Worm (Caenorhabditis elegans) whole organism, young adult: ENCODE data around the gene F14H8.5.
A peak's percentile ranks its signal among the peaks of the same experiment; 100 is the strongest.
"Not testable (repeated sequence)": the region's sequence is repeated elsewhere in the genome, so short reads cannot be mapped to it uniquely, and the experiment has no call there.

Experiments
- B0035.1 ChIP-seq: sonication (generic microtip); optimal IDR thresholded peaks from 2 replicates; lab custom pipeline; 2016; ENCODE audit warnings: missing genetic modification characterization, mild to moderate bottlenecking, missing compliant biosample characterization, missing genotype, missing genetic modification reagents
- D2030.7 ChIP-seq: fragments of 200-800 bp; sonication (Bioruptor generic); IDR thresholded peaks from 2 replicates; pipeline ENCODE4 v1.3.6; 2022; ENCODE audit warnings: missing genetic modification reagents, missing genetic modification characterization, missing compliant biosample characterization
- F10E7.11 ChIP-seq: sonication (generic microtip); optimal IDR thresholded peaks from 2 replicates; lab custom pipeline; 2017; ENCODE audit warnings: mild to moderate bottlenecking, missing genetic modification characterization, moderate library complexity, missing compliant biosample characterization
- Y53F4B.3 ChIP-seq: fragments of 200-800 bp; sonication (Bioruptor generic); IDR thresholded peaks from 2 replicates; pipeline ENCODE4 v1.3.6; 2022; ENCODE audit warnings: missing genetic modification reagents, missing genetic modification characterization, missing compliant biosample characterization
- Y56A3A.18 ChIP-seq: fragments of 200-800 bp; sonication (Bioruptor generic); IDR thresholded peaks from 2 replicates; pipeline ENCODE4 v1.3.6; 2022; ENCODE audit warnings: missing genetic modification reagents, missing genetic modification characterization, missing compliant biosample characterization
- Y79H2A.3 ChIP-seq: fragments of 200-800 bp; sonication (Bioruptor generic); conservative IDR thresholded peaks from 2 replicates; pipeline ENCODE4 v1.3.6; 2022; ENCODE audit warnings: missing genetic modification reagents, missing genetic modification characterization, missing compliant biosample characterization
- akir-1 ChIP-seq: fragments of 200-800 bp; sonication (Bioruptor generic); optimal IDR thresholded peaks from 2 replicates; lab custom pipeline; 2018; ENCODE audit warnings: mild to moderate bottlenecking, missing genetic modification characterization, moderate library complexity, missing compliant biosample characterization
- athp-1 ChIP-seq: sonication (generic microtip); optimal IDR thresholded peaks from 2 replicates; lab custom pipeline; 2017; ENCODE audit warnings: mild to moderate bottlenecking, missing genetic modification characterization, missing compliant biosample characterization
- attf-5 ChIP-seq: fragments of 200-800 bp; sonication (Bioruptor generic); optimal IDR thresholded peaks from 2 replicates; lab custom pipeline; 2018; ENCODE audit warnings: mild to moderate bottlenecking, missing genetic modification characterization, missing compliant biosample characterization
- attf-6 ChIP-seq: fragments of 200-800 bp; sonication (Bioruptor generic); IDR thresholded peaks from 2 replicates; pipeline ENCODE4 v1.3.6; 2022; ENCODE audit warnings: missing genetic modification reagents, missing genetic modification characterization, missing compliant biosample characterization
- cebp-2 ChIP-seq: fragments of 200-800 bp; sonication (Bioruptor generic); IDR thresholded peaks from 2 replicates; pipeline ENCODE4 v1.3.6; 2022; ENCODE audit warnings: missing genetic modification characterization, missing compliant biosample characterization
- ceh-40 ChIP-seq: fragments of 200-800 bp; sonication (Bioruptor generic); IDR thresholded peaks from 2 replicates; pipeline ENCODE4 v1.3.6; 2022; ENCODE audit warnings: missing genetic modification characterization, missing compliant biosample characterization
- ceh-79 ChIP-seq: sonication (generic microtip); optimal IDR thresholded peaks from 2 replicates; lab custom pipeline; 2017; ENCODE audit warnings: mild to moderate bottlenecking, missing genetic modification characterization, missing compliant biosample characterization
- chd-7 ChIP-seq: sonication (generic microtip); optimal IDR thresholded peaks from 2 replicates; lab custom pipeline; 2016; ENCODE audit warnings: mild to moderate bottlenecking, missing genetic modification characterization, moderate library complexity, missing compliant biosample characterization
- die-1 ChIP-seq: sonication (generic microtip); optimal IDR thresholded peaks from 2 replicates; lab custom pipeline; 2016; ENCODE audit warnings: missing genotype, mild to moderate bottlenecking, missing genetic modification characterization, missing compliant biosample characterization
- gei-17 ChIP-seq: fragments of 200-800 bp; sonication (Bioruptor generic); optimal IDR thresholded peaks from 2 replicates; lab custom pipeline; 2018; ENCODE audit warnings: mild to moderate bottlenecking, missing genetic modification characterization, missing compliant biosample characterization
- him-1 ChIP-seq: sonication (generic microtip); optimal IDR thresholded peaks from 2 replicates; lab custom pipeline; 2016; ENCODE audit warnings: missing genotype, missing genetic modification reagents, missing genetic modification characterization, missing compliant biosample characterization
- hmg-1.2 ChIP-seq: fragments of 200-800 bp; sonication (Bioruptor generic); IDR thresholded peaks from 2 replicates; pipeline ENCODE4 v1.3.6; 2022; ENCODE audit warnings: missing genetic modification reagents, missing genetic modification characterization, missing compliant biosample characterization
- hrde-1 ChIP-seq: sonication (generic microtip); optimal IDR thresholded peaks from 2 replicates; lab custom pipeline; 2016; ENCODE audit warnings: missing genetic modification characterization, mild to moderate bottlenecking, missing compliant biosample characterization, moderate library complexity, missing genotype, missing genetic modification reagents, borderline replicate concordance
- lag-1 ChIP-seq: fragments of 200-800 bp; sonication (Bioruptor generic); IDR thresholded peaks from 2 replicates; pipeline ENCODE4 v1.3.6; 2022; ENCODE audit warnings: missing genetic modification reagents, missing genetic modification characterization, missing compliant biosample characterization
- lin-54 ChIP-seq: fragments of 200-800 bp; sonication (Bioruptor generic); optimal IDR thresholded peaks from 2 replicates; lab custom pipeline; 2018; ENCODE audit warnings: mild to moderate bottlenecking, missing genetic modification characterization, missing compliant biosample characterization
- lir-1 ChIP-seq: fragments of 200-800 bp; sonication (Bioruptor generic); conservative IDR thresholded peaks from 2 replicates; pipeline ENCODE4 v1.3.6; 2022; ENCODE audit warnings: missing genetic modification reagents, missing genetic modification characterization, missing compliant biosample characterization
- lsl-1 ChIP-seq: fragments of 200-800 bp; sonication (Bioruptor generic); optimal IDR thresholded peaks from 2 replicates; lab custom pipeline; 2018; ENCODE audit warnings: mild to moderate bottlenecking, missing genetic modification characterization, moderate library complexity, missing compliant biosample characterization
- lsy-27 ChIP-seq: sonication (generic microtip); optimal IDR thresholded peaks from 2 replicates; lab custom pipeline; 2017; ENCODE audit warnings: missing genetic modification characterization, mild to moderate bottlenecking, missing compliant biosample characterization, antibody characterized with exemption, missing genotype, borderline replicate concordance; ENCODE audit not compliant: insufficient read depth
- madf-10 ChIP-seq: sonication (generic microtip); optimal IDR thresholded peaks from 2 replicates; lab custom pipeline; 2016; ENCODE audit warnings: mild to moderate bottlenecking, missing genetic modification characterization, missing compliant biosample characterization
- mcd-1 ChIP-seq: fragments of 200-800 bp; sonication (Bioruptor generic); IDR thresholded peaks from 2 replicates; pipeline ENCODE4 v1.3.6; 2022; ENCODE audit warnings: missing genetic modification reagents, missing genetic modification characterization, missing compliant biosample characterization
- mes-4 ChIP-seq: sonication (generic microtip); optimal IDR thresholded peaks from 2 replicates; lab custom pipeline; 2016; ENCODE audit warnings: missing genotype, missing genetic modification characterization, missing compliant biosample characterization
- nhr-120 ChIP-seq: fragments of 200-800 bp; sonication (Bioruptor generic); IDR thresholded peaks from 2 replicates; pipeline ENCODE4 v1.3.6; 2022; ENCODE audit warnings: missing genetic modification characterization, missing compliant biosample characterization
- pbrm-1 ChIP-seq: fragments of 200-800 bp; sonication (Bioruptor generic); IDR thresholded peaks from 2 replicates; pipeline ENCODE4 v1.3.6; 2022; ENCODE audit warnings: missing genetic modification reagents, missing genetic modification characterization, missing compliant biosample characterization
- snpc-1.3 ChIP-seq: sonication (generic microtip); optimal IDR thresholded peaks from 2 replicates; lab custom pipeline; 2017; ENCODE audit warnings: missing genetic modification characterization, mild to moderate bottlenecking, missing compliant biosample characterization, antibody characterized with exemption, moderate library complexity, missing genotype, missing genetic modification reagents; ENCODE audit not compliant: insufficient read depth
- snpc-4 ChIP-seq, 5 experiments: fragments of 150-350 bp in 1 of 5; sonication (generic microtip) in 4 of 5; optimal IDR thresholded peaks; 2 replicates each; lab custom pipeline; 2014 to 2018; ENCODE audit warnings: missing genetic modification characterization in 5 of 5, missing biosample characterization in 3 of 5, antibody characterized with exemption in 2 of 5, mild to moderate bottlenecking in 2 of 5, missing compliant biosample characterization in 2 of 5, missing genotype in 2 of 5, moderate library complexity in 2 of 5, missing genetic modification reagents in 1 of 5
- sptf-2 ChIP-seq: fragments of 200-800 bp; sonication (Bioruptor generic); optimal IDR thresholded peaks from 2 replicates; lab custom pipeline; 2018; ENCODE audit warnings: mild to moderate bottlenecking, missing genetic modification characterization, missing compliant biosample characterization
- tbx-9 ChIP-seq: sonication (generic microtip); optimal IDR thresholded peaks from 2 replicates; lab custom pipeline; 2016; ENCODE audit warnings: borderline replicate concordance, missing genetic modification characterization, inconsistent platforms, missing compliant biosample characterization
- ztf-3 ChIP-seq: fragments of 200-800 bp; sonication (Bioruptor generic); optimal IDR thresholded peaks from 2 replicates; lab custom pipeline; 2018; ENCODE audit warnings: mild to moderate bottlenecking, missing genetic modification characterization, missing compliant biosample characterization

The F14H8.5 gene

DNA sequence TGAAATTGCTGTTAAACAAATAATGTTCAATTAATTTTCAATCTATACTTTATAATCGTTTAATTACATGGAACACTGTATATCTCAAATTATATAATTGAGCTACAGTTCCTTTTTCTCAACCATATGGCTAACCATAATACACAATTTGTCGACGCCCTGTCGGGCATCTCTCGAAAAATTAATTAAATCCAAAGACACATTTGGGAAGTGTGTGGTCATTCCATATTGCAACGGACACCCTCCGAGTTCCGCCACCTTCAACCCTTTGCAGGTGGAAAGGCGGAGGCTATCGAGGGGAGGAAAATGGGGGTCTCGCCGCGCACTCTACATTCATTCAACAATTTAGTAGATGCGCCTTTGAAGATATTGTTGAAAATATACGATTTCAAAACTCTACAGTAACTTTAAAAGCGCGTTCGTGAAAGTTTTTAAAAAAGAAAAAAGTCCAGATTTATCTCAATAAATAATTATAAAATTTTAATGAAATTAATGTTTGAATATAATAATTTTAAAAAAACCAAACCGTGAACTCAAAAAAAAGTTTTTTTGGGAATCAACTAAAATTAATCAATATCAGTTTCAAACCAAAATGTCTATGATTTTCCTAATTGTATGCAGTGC lies 8.2 kb downstream of the F14H8.5 start, which contains the start of gene F14H8.8 (continued):
- no peak for TF ChIP-seq akir-1
- TF ChIP-seq mcd-1 (GFP tag; lab: Robert Waterston, UW), result peak; percentile 72
- peak; percentile 3 for TF ChIP-seq hrde-1 (tag; lab: Kevin White, UChicago)
- no peak for TF ChIP-seq F10E7.11 (tag; lab: Kevin White, UChicago)
- peak; percentile 93 for TF ChIP-seq snpc-1.3 (tag; lab: Kevin White, UChicago)
- peak; percentile 80 for TF ChIP-seq lsl-1 (GFP tag; lab: Kevin White, UChicago)
- TF ChIP-seq lsy-27, result no peak
- peak; percentile 15 for TF ChIP-seq athp-1 (tag; lab: Kevin White, UChicago)
- no peak for TF ChIP-seq attf-5 (GFP tag; lab: Kevin White, UChicago)
- peak; percentile 73 for TF ChIP-seq D2030.7 (GFP tag; lab: Robert Waterston, UW)
- no peak for TF ChIP-seq lir-1 (GFP tag; lab: Robert Waterston, UW)
- no peak for TF ChIP-seq sptf-2 (GFP tag; lab: Kevin White, UChicago)
- TF ChIP-seq pbrm-1, result peak; percentile 86
- TF ChIP-seq chd-7 (tag; lab: Kevin White, UChicago), result no peak
- TF ChIP-seq him-1 (tag; lab: Kevin White, UChicago), result peak; percentile 93
- TF ChIP-seq Y56A3A.18 (GFP tag; lab: Robert Waterston, UW), result no peak
- TF ChIP-seq snpc-4 (GFP tag; optimal IDR thresholded peaks at IDR 0.05; lab: Kevin White, UChicago), result peak; percentile 96
- TF ChIP-seq snpc-4 (tag; optimal IDR thresholded peaks at IDR 0.05; lab: Kevin White, UChicago), result peak; percentile 87 to 98 (median 96)
- TF ChIP-seq Y79H2A.3 (GFP tag; lab: Robert Waterston, UW), result no peak
- no peak for TF ChIP-seq lag-1 (GFP tag; lab: Robert Waterston, UW)

DNA sequence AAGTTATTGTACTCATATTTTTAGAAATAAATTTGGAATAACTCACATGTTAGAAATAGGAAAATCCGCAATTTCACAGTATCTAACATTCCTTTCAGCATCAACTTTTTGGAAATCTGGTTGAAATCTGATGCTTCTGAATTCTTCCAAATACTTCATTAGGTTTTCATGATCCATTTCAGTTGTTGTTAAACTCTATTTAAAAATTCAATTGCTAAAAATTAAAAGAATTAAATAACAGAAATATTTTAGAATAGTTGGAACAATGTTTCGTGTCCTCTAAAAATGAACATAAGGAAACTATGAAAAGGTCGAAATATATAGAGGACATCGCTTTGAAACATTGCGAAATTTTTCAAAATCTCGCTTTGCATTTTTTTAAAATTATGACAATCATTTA lies 10.5 kb downstream of the F14H8.5 start, which contains the start of gene cng-1:
Gene cng-1, minus strand, starts transcription at position 101 of the 400 bp plus-strand sequence.
- not testable (repeated sequence) for TF ChIP-seq Y53F4B.3 (GFP tag; lab: Robert Waterston, UW); ztf-3; tbx-9
- TF ChIP-seq, all 124 proteins: peak for 0; not testable (repeated sequence) for 124

DNA sequence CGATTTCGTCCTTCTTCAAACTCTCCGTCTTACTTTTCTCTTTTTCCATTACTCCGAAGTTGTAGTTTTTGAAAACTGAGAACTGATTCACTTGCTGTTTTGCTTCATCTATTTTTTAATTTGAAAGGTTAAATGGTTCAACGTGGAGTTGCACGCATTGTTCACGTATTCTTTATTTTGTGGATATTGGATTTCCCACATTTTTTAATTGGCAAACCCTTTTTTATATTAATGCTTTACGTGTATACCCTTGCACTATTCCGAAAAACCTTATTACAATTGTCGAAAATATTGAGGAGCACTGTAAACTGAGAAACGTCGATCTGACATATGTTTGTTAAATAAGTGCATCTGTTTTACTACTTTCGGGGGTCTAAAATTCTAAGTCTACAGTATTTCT lies 15.9 kb downstream of the F14H8.5 start, which contains the start of gene melo-3:
Gene melo-3, minus strand, starts transcription at position 101 of the 400 bp plus-strand sequence.
- TF ChIP-seq lsl-1 (GFP tag; lab: Kevin White, UChicago); ceh-40; mes-4: not testable (repeated sequence)

DNA sequence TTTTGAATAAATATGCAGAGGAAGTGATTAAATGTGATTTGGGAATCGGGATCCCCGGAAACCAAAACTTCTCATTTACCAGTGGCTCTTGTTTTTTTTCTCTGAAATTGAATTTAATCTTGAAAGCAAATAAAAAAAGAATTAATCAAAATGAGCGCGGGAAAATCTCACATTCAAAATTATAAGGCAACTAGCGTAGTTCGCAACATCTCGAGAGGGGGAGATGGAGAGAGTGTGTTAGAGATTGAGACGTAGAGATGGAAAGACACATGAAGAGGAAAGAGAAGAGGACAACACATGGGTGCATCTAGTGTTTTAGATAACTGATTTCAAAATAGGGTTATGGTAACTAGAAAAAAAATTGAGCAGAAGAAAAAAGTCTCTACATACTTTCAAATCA lies 27.3 kb downstream of the F14H8.5 start, which contains the start of gene sdc-3:
Gene sdc-3, minus strand, starts transcription at position 101 of the 400 bp plus-strand sequence.
- TF ChIP-seq hmg-1.2 (GFP tag; lab: Robert Waterston, UW) (peak; percentile 76; the same call in 1 of the 2 replicates), B0035.1 (tag; lab: Kevin White, UChicago) (no peak), nhr-120 (GFP tag; lab: Robert Waterston, UW) (no peak)

DNA sequence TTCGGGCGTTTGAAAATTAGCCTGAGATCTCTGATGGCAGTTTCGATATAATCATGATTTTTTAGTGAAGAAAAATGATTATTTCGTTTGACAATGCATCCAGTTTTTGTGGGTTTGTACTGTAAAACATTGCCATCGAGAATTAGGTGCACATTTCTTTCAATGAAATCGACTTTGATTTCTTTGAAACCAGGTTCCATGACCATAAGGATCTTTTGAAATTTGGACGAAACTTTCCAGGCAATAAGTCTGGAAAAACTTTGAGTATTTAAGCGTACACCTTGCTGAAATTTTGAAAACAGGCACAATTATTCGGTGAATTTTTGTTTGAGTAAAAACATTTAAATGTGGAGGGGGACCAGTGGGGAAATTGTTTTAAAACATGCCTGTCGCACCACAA lies 30.9 kb downstream of the F14H8.5 start:
- no peak for TF ChIP-seq ceh-79 (tag; lab: Kevin White, UChicago)
- no peak for TF ChIP-seq B0035.1 (tag; lab: Kevin White, UChicago)
- TF ChIP-seq cebp-2 (GFP tag; lab: Robert Waterston, UW), result no peak
- TF ChIP-seq lag-1 (GFP tag; lab: Robert Waterston, UW), result no peak
- no peak for TF ChIP-seq die-1
- TF ChIP-seq mes-4, result no peak
- TF ChIP-seq gei-17 (GFP tag; lab: Kevin White, UChicago), result no peak
- no peak for TF ChIP-seq attf-6 (GFP tag; lab: Robert Waterston, UW)
- TF ChIP-seq madf-10 (tag; lab: Kevin White, UChicago), result no peak
- TF ChIP-seq lin-54 (GFP tag; lab: Kevin White, UChicago), result no peak
- TF ChIP-seq, all 124 proteins: peak for 0
